Worm (Caenorhabditis elegans): ENCODE measurements around the gene wee-1.1.
A peak's percentile ranks its signal among the peaks of the same experiment; 100 is the strongest.

DNA sequence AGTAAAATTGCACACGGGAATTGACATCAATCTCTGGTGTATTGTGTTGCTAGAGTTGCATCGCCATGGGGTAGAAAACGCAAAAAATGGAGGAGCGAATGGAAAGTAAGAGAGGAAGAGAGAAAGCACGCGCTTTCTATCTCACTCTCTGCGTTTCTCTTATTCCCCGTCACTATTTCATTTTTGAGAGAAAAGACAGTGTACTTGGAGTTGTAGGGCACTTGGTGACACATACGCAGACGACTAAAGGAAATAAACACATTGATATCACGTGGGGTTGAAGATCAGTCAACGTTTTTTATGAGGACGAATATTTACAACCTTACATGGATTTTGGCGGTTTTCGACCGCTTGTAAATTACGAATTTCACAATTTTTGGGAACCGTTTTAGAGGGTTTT, 20.1 kb upstream of the wee-1.1 start:
- TF ChIP-seq pag-3 (tag; optimal IDR thresholded peaks at IDR 0.05; ENCODE audit: borderline replicate concordance) (no peak), dmd-4 (tag; optimal IDR thresholded peaks at IDR 0.05; ENCODE audit: borderline replicate concordance) (no peak), ceh-14 (tag; optimal IDR thresholded peaks at IDR 0.05) (no peak), pha-4 (tag; optimal IDR thresholded peaks at IDR 0.05) (no peak), pax-1 (tag; optimal IDR thresholded peaks at IDR 0.05) (peak; percentile 32), dve-1 (tag; optimal IDR thresholded peaks at IDR 0.05) (peak; percentile 52), eyg-1 (tag; optimal IDR thresholded peaks at IDR 0.05) (no peak), nfya-1 (tag; optimal IDR thresholded peaks at IDR 0.05) (peak; percentile 76), K02D7.2 (tag; optimal IDR thresholded peaks at IDR 0.05) (no peak), unc-55 (GFP tag; optimal IDR thresholded peaks at IDR 0.05) (peak; percentile 85), ama-1 (optimal IDR thresholded peaks at IDR 0.05) (no peak), pqm-1 (tag; optimal IDR thresholded peaks at IDR 0.05) (peak; percentile 8), unc-86 (tag; optimal IDR thresholded peaks at IDR 0.05) (no peak)
